Fruit fly (Drosophila melanogaster): ENCODE measurements around the gene CG42654.
A peak's percentile ranks its signal among the peaks of the same experiment; 100 is the strongest.

The CG42654 gene

DNA sequence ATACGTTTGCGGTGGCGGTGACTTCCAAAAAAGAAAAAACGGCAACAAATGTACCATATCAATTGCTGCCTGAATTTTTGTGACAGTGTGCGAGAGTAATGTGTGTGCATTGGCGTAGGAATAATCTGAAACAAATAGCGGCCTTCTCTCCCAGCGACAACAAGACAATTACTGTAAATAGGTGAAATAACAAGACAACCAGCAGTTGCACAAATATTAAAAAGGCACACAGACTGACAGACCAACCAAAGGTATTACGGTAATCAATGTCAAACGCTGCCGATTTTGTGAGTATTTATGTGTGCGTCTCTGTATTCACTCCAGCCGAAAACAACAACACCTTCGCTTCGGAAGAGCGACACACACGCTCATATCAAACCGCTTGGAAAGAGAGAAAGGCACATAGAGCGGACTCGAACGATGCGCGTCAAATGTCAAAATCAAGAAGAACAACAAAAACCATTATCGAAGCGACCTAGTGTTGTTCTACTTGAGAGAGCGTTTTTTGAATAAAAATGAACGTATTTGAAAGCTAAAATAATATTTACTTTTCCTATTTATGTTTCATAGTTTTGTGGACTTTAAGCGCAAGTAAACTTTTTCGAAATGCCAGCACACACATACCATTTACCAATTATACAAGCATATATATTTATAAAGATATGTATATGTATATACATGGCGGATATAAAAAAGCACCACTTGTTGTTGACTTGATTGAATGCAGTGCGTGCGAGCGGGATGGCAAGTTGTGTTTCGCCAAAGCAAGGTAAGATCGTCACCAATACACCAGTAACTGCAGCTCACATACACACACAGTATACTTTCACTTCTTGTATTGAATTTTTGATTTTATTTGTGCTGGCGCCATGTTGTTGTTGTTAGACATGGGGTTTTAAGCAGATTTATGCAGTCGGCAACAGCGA is 47.3 kb downstream of the CG42654 start (continued):
- TF ChIP-seq CG16813 (GFP tag; IDR thresholded peaks at IDR 0.05; ENCODE audit: partially characterized antibody): no peak
- peak; percentile 20 for TF ChIP-seq ems (GFP tag; optimal IDR thresholded peaks at IDR 0.05)
- no peak for TF ChIP-seq hb (GFP tag; IDR thresholded peaks at IDR 0.05; ENCODE audit: partially characterized antibody)
- peak; percentile 34 for TF ChIP-seq CG6854 (GFP tag; optimal IDR thresholded peaks at IDR 0.05)
- peak; percentile 55 for TF ChIP-seq odd (GFP tag; optimal IDR thresholded peaks at IDR 0.05)
- TF ChIP-seq ttk (GFP tag; IDR thresholded peaks at IDR 0.05): no peak; the same call in 1 of the 2 replicates
- no peak for TF ChIP-seq CG30020 (tag; optimal IDR thresholded peaks at IDR 0.05)
- no peak for TF ChIP-seq CG14667 (GFP tag; IDR thresholded peaks at IDR 0.05)
- TF ChIP-seq Gsc (GFP tag; IDR thresholded peaks at IDR 0.05): no peak
- peak; percentile 10 for TF ChIP-seq CG13894 (tag; optimal IDR thresholded peaks at IDR 0.05)
- TF ChIP-seq CG7928 (GFP tag; optimal IDR thresholded peaks at IDR 0.05): no peak
- peak; percentile 26 for TF ChIP-seq CG7745 (tag; optimal IDR thresholded peaks at IDR 0.05)
- TF ChIP-seq chn (GFP tag; optimal IDR thresholded peaks at IDR 0.05): peak; percentile 31
- TF ChIP-seq btn (GFP tag; optimal IDR thresholded peaks at IDR 0.05): peak; percentile 72
- TF ChIP-seq CG7556 (GFP tag; optimal IDR thresholded peaks at IDR 0.05): peak; percentile 67
- no peak; the same call in 1 of the 2 replicates for TF ChIP-seq Ravus (GFP tag; IDR thresholded peaks at IDR 0.05)
- peak; percentile 34 for TF ChIP-seq CG9797 (GFP tag; optimal IDR thresholded peaks at IDR 0.05)
- TF ChIP-seq CG10431 (GFP tag; optimal IDR thresholded peaks at IDR 0.05): peak; percentile 78
- peak; percentile 78 for TF ChIP-seq Fer1 (GFP tag; optimal IDR thresholded peaks at IDR 0.05)
- TF ChIP-seq CkIIα-i1 (GFP tag; IDR thresholded peaks at IDR 0.05): no peak
- no peak for TF ChIP-seq CG9437 (GFP tag; optimal IDR thresholded peaks at IDR 0.05)
- no peak for TF ChIP-seq CG11560 (tag; IDR thresholded peaks at IDR 0.05)
- no peak for TF ChIP-seq ssp (GFP tag; IDR thresholded peaks at IDR 0.05)
- peak; percentile 16 for TF ChIP-seq CTCF (GFP tag; optimal IDR thresholded peaks at IDR 0.05)
- TF ChIP-seq CG3726 (GFP tag; IDR thresholded peaks at IDR 0.05): no peak; the same call in 2 of the 3 replicates
- no peak for TF ChIP-seq lmd (GFP tag; IDR thresholded peaks at IDR 0.05)
- no peak for TF ChIP-seq slp2 (GFP tag; optimal IDR thresholded peaks at IDR 0.05)
- peak; percentile 66 for TF ChIP-seq Fer3 (tag; optimal IDR thresholded peaks at IDR 0.05)
- peak; percentile 55 for TF ChIP-seq Mes4 (GFP tag; optimal IDR thresholded peaks at IDR 0.05)
- no peak for TF ChIP-seq Gug (GFP tag; IDR thresholded peaks at IDR 0.05)
- peak; percentile 36 for TF ChIP-seq CG1647 (GFP tag; optimal IDR thresholded peaks at IDR 0.05)
- peak; percentile 67 for TF ChIP-seq CG4707 (GFP tag; optimal IDR thresholded peaks at IDR 0.05)
- no peak for TF ChIP-seq hth (optimal IDR thresholded peaks at IDR 0.05)
- TF ChIP-seq CG6654 (GFP tag; optimal IDR thresholded peaks at IDR 0.05): no peak
- peak; percentile 64; the same call in 2 of the 3 replicates for TF ChIP-seq so (GFP tag; IDR thresholded peaks at IDR 0.05)
- no peak for TF ChIP-seq CG42726 (GFP tag; IDR thresholded peaks at IDR 0.05; ENCODE audit: partially characterized antibody)
- no peak for TF ChIP-seq zen2 (GFP tag; IDR thresholded peaks at IDR 0.05; ENCODE audit: partially characterized antibody)
- no peak for TF ChIP-seq CG10565 (GFP tag; optimal IDR thresholded peaks at IDR 0.05)
- peak; percentile 65 for TF ChIP-seq dmrt99B (tag; optimal IDR thresholded peaks at IDR 0.05)
- peak; percentile 51; the same call in 1 of the 2 replicates for TF ChIP-seq CG32767 (GFP tag; IDR thresholded peaks at IDR 0.05)
- peak; percentile 62; the same call in 1 of the 3 replicates for TF ChIP-seq CG11456 (GFP tag; IDR thresholded peaks at IDR 0.05)
- TF ChIP-seq luna (GFP tag; optimal IDR thresholded peaks at IDR 0.05): no peak
- TF ChIP-seq NC2α (GFP tag; optimal IDR thresholded peaks at IDR 0.05): peak; percentile 12
- TF ChIP-seq CG3281 (GFP tag; optimal IDR thresholded peaks at IDR 0.05): peak; percentile 67
- no peak for TF ChIP-seq bbx (GFP tag; IDR thresholded peaks at IDR 0.05; ENCODE audit: partially characterized antibody)
- TF ChIP-seq ranshi (GFP tag; IDR thresholded peaks at IDR 0.05): peak; percentile 66; the same call in 1 of the 2 replicates
- peak; percentile 94 for TF ChIP-seq CG34376 (GFP tag; optimal IDR thresholded peaks at IDR 0.05)
- peak; percentile 65 for TF ChIP-seq CG6683 (GFP tag; optimal IDR thresholded peaks at IDR 0.05)
- TF ChIP-seq toy (GFP tag; IDR thresholded peaks at IDR 0.05): peak; percentile 21; the same call in 1 of the 2 replicates

All from whole organism, embryonic.